Worm (Caenorhabditis elegans) whole organism, young adult: ENCODE results near the gene lnkn-1.

ENCODE experiments used
- C06A6.2 ChIP-seq: fragments of 200-800 bp; sonication (Bioruptor generic); conservative IDR thresholded peaks from 2 replicates; pipeline ENCODE4 v1.3.6; 2022; ENCODE audit warnings: missing genetic modification characterization, missing compliant biosample characterization
- F37B4.10 ChIP-seq: fragments of 200-800 bp; sonication (Bioruptor generic); IDR thresholded peaks from 2 replicates; pipeline ENCODE4 v1.3.6; 2022; ENCODE audit warnings: missing genetic modification characterization, missing compliant biosample characterization
- ama-1 ChIP-seq, 3 experiments: fragments of 150-350 bp in 1 of 3; sonication (generic microtip) in 2 of 3; optimal IDR thresholded peaks; 2 replicates each; lab custom pipeline; 2014 to 2018; ENCODE audit warnings: missing biosample characterization in 2 of 3, missing genetic modification characterization in 2 of 3, missing genetic modification reagents in 2 of 3
- ceh-79 ChIP-seq: sonication (generic microtip); optimal IDR thresholded peaks from 2 replicates; lab custom pipeline; 2017; ENCODE audit warnings: mild to moderate bottlenecking, missing genetic modification characterization, missing compliant biosample characterization
- lin-35 ChIP-seq, 3 experiments: fragments of 150-350 bp in 2 of 3; sonication (generic microtip) in 1 of 3; optimal IDR thresholded peaks; 2 replicates each; lab custom pipeline; 2014 to 2018; ENCODE audit warnings: missing biosample characterization in 3 of 3, missing genetic modification characterization in 3 of 3, missing genetic modification reagents in 3 of 3
- lin-54 ChIP-seq: fragments of 200-800 bp; sonication (Bioruptor generic); optimal IDR thresholded peaks from 2 replicates; lab custom pipeline; 2018; ENCODE audit warnings: mild to moderate bottlenecking, missing genetic modification characterization, missing compliant biosample characterization
- pha-4 ChIP-seq: fragments of 150-350 bp; sonication (generic microtip); optimal IDR thresholded peaks from 2 replicates; lab custom pipeline; 2014; ENCODE audit warnings: missing biosample characterization, missing genetic modification reagents, missing genetic modification characterization

- TF ChIP-seq ceh-79 (tag; lab: Kevin White, UChicago) = peak; percentile 41
- TF ChIP-seq pha-4 = peak; percentile 13
- no peak for TF ChIP-seq lin-35 (GFP tag; optimal IDR thresholded peaks at IDR 0.05; lab: Kevin White, UChicago)
- 0 out of 2 replicates have a peak, but pooled peaks have one; percentile 82 for TF ChIP-seq F37B4.10 (GFP tag; lab: Robert Waterston, UW)
- peak; percentile 57 for TF ChIP-seq lin-54 (GFP tag; lab: Kevin White, UChicago)
- peak; percentile 73 for TF ChIP-seq C06A6.2
- peak; percentile 95 for TF ChIP-seq ama-1 (optimal IDR thresholded peaks at IDR 0.05; lab: Kevin White, UChicago)
- no peak for TF ChIP-seq ama-1 (GFP tag; optimal IDR thresholded peaks at IDR 0.05; lab: Kevin White, UChicago)
Observed at ce11 chrIII:8865294-8865766, 24.7 kb upstream of the lnkn-1 start.
